Worm (Caenorhabditis elegans): ENCODE data around the gene T14B4.19.

Gene T14B4.19

DNA sequence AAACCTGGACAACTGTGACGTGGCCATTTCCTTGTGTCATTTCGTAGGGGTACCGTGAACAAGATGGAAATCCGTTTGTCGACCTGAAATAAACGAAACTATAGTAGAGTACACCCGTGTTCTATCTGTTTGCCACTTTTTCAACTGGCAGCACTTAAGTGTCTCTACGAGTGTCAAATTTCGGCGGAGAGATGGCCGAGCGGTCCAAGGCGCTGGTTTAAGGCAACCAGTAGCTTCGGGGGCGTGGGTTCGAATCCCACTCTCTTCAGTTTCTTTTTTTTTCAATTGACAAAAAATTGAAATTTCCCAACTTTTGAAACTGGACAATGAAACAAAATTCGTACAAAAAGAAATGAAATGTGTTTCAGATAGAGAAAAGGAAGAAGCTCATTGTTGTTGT is 8.8 kb upstream of the T14B4.19 start:
- TF ChIP-seq drap-1 (GFP tag; optimal IDR thresholded peaks at IDR 0.05) (peak; percentile 30), zip-8 (tag; optimal IDR thresholded peaks at IDR 0.05) (no peak), lin-13 (tag; optimal IDR thresholded peaks at IDR 0.05) (no peak), M03D4.4 (tag; optimal IDR thresholded peaks at IDR 0.05) (peak; percentile 52), ztf-11 (tag; optimal IDR thresholded peaks at IDR 0.05) (no peak), bed-3 (GFP tag; optimal IDR thresholded peaks at IDR 0.05) (peak; percentile 34), lsy-2 (tag; optimal IDR thresholded peaks at IDR 0.05) (no peak), sptf-1 (tag; optimal IDR thresholded peaks at IDR 0.05) (peak; percentile 42), cnd-1 (tag; optimal IDR thresholded peaks at IDR 0.05) (no peak), blmp-1 (tag; optimal IDR thresholded peaks at IDR 0.05) (no peak), mep-1 (tag; optimal IDR thresholded peaks at IDR 0.05) (peak; percentile 5), unc-120 (tag; optimal IDR thresholded peaks at IDR 0.05; ENCODE audit: poor library complexity, severe bottlenecking) (peak; percentile 41), ham-2 (GFP tag; optimal IDR thresholded peaks at IDR 0.05) (no peak), unc-39 (tag; optimal IDR thresholded peaks at IDR 0.05) (peak; percentile 48)

DNA sequence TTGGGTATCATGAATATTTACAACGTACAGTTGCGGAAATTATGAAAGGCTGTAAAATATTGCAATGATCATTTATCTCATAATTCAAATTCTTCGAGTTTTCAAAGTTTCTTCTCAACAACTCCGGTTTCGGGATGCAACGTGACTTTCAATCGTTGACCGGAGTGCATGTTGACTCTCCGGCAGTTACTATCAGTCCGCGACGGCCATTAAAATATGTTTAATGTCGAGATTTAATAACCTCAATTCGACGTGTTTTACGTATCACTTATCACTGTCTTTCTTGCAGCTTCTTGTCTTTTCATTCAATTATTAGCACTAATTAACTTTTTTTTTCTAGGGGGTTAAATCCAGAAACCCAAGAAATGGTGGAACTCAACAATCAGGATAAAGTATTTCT is 5.5 kb upstream of the T14B4.19 start, which contains the start of gene tsp-10:
Gene tsp-10, plus strand, starts transcription at position 366 of the 400 bp plus-strand sequence.
- TF ChIP-seq unc-39 (tag; optimal IDR thresholded peaks at IDR 0.05) (no peak), snpc-4 (tag; optimal IDR thresholded peaks at IDR 0.05) (no peak), sptf-1 (tag; optimal IDR thresholded peaks at IDR 0.05) (no peak), M03D4.4 (tag; optimal IDR thresholded peaks at IDR 0.05) (no peak), elt-1 (tag; optimal IDR thresholded peaks at IDR 0.05; ENCODE audit: borderline replicate concordance, insufficient read depth) (no peak), ztf-11 (tag; optimal IDR thresholded peaks at IDR 0.05) (no peak), lin-13 (tag; optimal IDR thresholded peaks at IDR 0.05) (no peak), mep-1 (tag; optimal IDR thresholded peaks at IDR 0.05) (no peak), unc-62 (GFP tag; optimal IDR thresholded peaks at IDR 0.05) (no peak), ceh-43 (GFP tag; optimal IDR thresholded peaks at IDR 0.05) (no peak), nhr-2 (tag; optimal IDR thresholded peaks at IDR 0.05) (no peak), lsy-2 (tag; optimal IDR thresholded peaks at IDR 0.05) (no peak), lin-32 (GFP tag; optimal IDR thresholded peaks at IDR 0.05) (no peak)

DNA sequence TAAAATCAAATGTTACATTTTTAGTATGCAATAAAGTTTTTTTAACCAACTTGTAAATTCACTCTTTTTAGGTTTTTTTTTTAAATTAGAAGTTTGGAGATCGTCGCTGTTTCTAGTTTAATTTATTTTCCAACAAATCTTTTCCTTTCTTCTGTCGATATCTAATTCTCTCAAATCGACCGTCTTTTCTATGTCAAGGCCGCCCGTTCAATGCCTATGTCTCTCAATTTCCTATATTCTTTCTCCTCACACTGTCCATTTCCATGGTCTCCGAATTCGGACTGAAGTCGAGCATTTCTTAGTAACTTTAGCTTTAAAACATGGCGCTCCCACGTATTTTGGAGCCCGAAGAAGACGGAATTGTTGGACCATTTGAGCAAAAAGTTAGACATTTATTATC is 3.9 kb upstream of the T14B4.19 start, which contains the start of the genes T14B4.5 and T14B4.20:
Gene T14B4.5, plus strand, starts transcription at position 226 of the 400 bp plus-strand sequence.
Gene T14B4.20, plus strand, starts transcription at position 264 of the 400 bp plus-strand sequence.
- TF ChIP-seq pha-4 (tag; optimal IDR thresholded peaks at IDR 0.05) = no peak
- no peak for TF ChIP-seq M03D4.4 (tag; optimal IDR thresholded peaks at IDR 0.05)
- no peak for TF ChIP-seq nhr-2 (tag; optimal IDR thresholded peaks at IDR 0.05)
- no peak for TF ChIP-seq drap-1 (GFP tag; optimal IDR thresholded peaks at IDR 0.05)
- TF ChIP-seq zip-8 (tag; optimal IDR thresholded peaks at IDR 0.05) = no peak
- no peak for TF ChIP-seq unc-39 (tag; optimal IDR thresholded peaks at IDR 0.05)
- TF ChIP-seq sptf-1 (tag; optimal IDR thresholded peaks at IDR 0.05) = no peak
- TF ChIP-seq lin-32 (GFP tag; optimal IDR thresholded peaks at IDR 0.05) = no peak
- no peak for TF ChIP-seq nhr-12 (tag; optimal IDR thresholded peaks at IDR 0.05)
- no peak for TF ChIP-seq nhr-76 (tag; optimal IDR thresholded peaks at IDR 0.05)
- TF ChIP-seq cnd-1 (tag; optimal IDR thresholded peaks at IDR 0.05) = no peak
- TF ChIP-seq unc-120 (tag; optimal IDR thresholded peaks at IDR 0.05; ENCODE audit: poor library complexity, severe bottlenecking) = no peak
- no peak for TF ChIP-seq unc-62 (GFP tag; optimal IDR thresholded peaks at IDR 0.05)
- TF ChIP-seq ham-2 (GFP tag; optimal IDR thresholded peaks at IDR 0.05) = no peak
- no peak for TF ChIP-seq bed-3 (GFP tag; optimal IDR thresholded peaks at IDR 0.05)
- no peak for TF ChIP-seq lsy-2 (tag; optimal IDR thresholded peaks at IDR 0.05)
- TF ChIP-seq ceh-83 (GFP tag; optimal IDR thresholded peaks at IDR 0.05) = no peak
- no peak for TF ChIP-seq ceh-43 (GFP tag; optimal IDR thresholded peaks at IDR 0.05)

DNA sequence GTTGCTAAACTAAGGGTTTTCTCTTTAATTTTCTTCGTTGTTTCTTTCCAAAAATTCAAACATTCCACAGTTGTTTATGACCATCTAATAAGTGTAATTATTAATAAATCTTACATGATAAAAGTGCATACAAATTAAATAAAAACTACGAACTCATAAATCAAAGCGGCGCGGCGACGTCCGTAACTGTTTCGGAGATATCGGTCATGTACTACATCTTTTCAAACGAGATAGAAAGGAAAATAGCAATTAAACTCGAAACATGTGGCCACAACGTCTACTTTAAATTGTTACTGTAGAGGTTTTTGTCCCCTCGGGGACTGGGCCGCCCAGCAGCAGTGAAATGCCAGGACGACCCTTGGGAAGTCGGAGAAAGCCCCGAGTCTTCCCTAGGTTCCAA is 3.1 kb upstream of the T14B4.19 start:
- TF ChIP-seq drap-1 (GFP tag; optimal IDR thresholded peaks at IDR 0.05) (no peak), lin-32 (GFP tag; optimal IDR thresholded peaks at IDR 0.05) (no peak), unc-120 (tag; optimal IDR thresholded peaks at IDR 0.05; ENCODE audit: poor library complexity, severe bottlenecking) (no peak), sem-2 (GFP tag; optimal IDR thresholded peaks at IDR 0.05) (no peak), flh-1 (GFP tag; optimal IDR thresholded peaks at IDR 0.05) (no peak), cnd-1 (tag; optimal IDR thresholded peaks at IDR 0.05) (no peak), nhr-76 (tag; optimal IDR thresholded peaks at IDR 0.05) (no peak), blmp-1 (tag; optimal IDR thresholded peaks at IDR 0.05) (no peak), ceh-83 (GFP tag; optimal IDR thresholded peaks at IDR 0.05) (no peak), snpc-4 (tag; optimal IDR thresholded peaks at IDR 0.05) (no peak), zip-8 (tag; optimal IDR thresholded peaks at IDR 0.05) (no peak), lin-13 (tag; optimal IDR thresholded peaks at IDR 0.05) (no peak), pha-4 (tag; optimal IDR thresholded peaks at IDR 0.05) (no peak)

DNA sequence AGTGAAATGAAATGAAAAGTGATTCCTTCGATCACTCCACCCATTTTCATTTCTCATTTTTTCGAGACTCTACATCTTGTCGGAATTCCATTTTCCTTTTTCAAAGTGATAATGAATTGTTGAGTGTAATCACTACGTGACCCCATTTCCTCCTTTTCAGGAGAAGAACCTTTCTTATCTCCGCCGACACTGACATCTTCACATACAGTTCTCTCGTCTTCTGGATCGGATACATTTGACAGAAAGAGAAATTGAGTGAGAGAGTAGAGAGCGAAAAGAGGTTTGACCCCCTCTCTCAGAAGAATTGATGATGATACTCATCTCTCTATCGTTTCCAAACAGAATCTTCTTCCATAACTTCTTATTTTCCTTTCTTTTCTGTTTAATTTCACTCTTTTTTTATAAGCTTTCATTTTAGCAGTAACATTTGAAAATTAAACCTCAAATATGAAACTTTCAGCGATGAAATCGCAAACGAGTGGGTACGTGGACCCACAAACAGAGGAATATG is 1.2 kb upstream of the T14B4.19 start, which contains the start of gene dpy-2:
Gene dpy-2, plus strand, starts transcription at position 461 of the 511 bp plus-strand sequence.
- no peak for TF ChIP-seq pha-4 (tag; optimal IDR thresholded peaks at IDR 0.05)
- TF ChIP-seq lin-32 (GFP tag; optimal IDR thresholded peaks at IDR 0.05) = no peak
- peak; percentile 23 for TF ChIP-seq unc-62 (GFP tag; optimal IDR thresholded peaks at IDR 0.05)
- peak; percentile 8 for TF ChIP-seq elt-1 (tag; optimal IDR thresholded peaks at IDR 0.05; ENCODE audit: borderline replicate concordance, insufficient read depth)
- TF ChIP-seq blmp-1 (tag; optimal IDR thresholded peaks at IDR 0.05) = peak; percentile 82
- TF ChIP-seq lsy-2 (tag; optimal IDR thresholded peaks at IDR 0.05) = no peak
- no peak for TF ChIP-seq nhr-2 (tag; optimal IDR thresholded peaks at IDR 0.05)
- no peak for TF ChIP-seq bed-3 (GFP tag; optimal IDR thresholded peaks at IDR 0.05)
- peak; percentile 34 for TF ChIP-seq elt-3 (tag; optimal IDR thresholded peaks at IDR 0.05)
- no peak for TF ChIP-seq lin-13 (tag; optimal IDR thresholded peaks at IDR 0.05)

Measured in whole organism, mixed stage, embryonic.